Worm (Caenorhabditis elegans) whole organism, late embryonic: ENCODE measurements around the gene Y57E12AR.1.
A peak's percentile ranks its signal among the peaks of the same experiment; 100 is the strongest.

Experiments used
- F13H6.1 ChIP-seq: sonication (generic microtip); optimal IDR thresholded peaks from 2 replicates; lab custom pipeline; 2016; ENCODE audit warnings: missing genetic modification characterization, missing compliant biosample characterization
- K09A11.1 ChIP-seq: sonication (generic microtip); optimal IDR thresholded peaks from 2 replicates; lab custom pipeline; 2017; ENCODE audit warnings: antibody characterized with exemption, mild to moderate bottlenecking, missing genetic modification characterization, missing compliant biosample characterization; ENCODE audit not compliant: insufficient read depth
- T23F11.4 ChIP-seq: fragments of 200-800 bp; sonication (Bioruptor generic); optimal IDR thresholded peaks from 2 replicates; lab custom pipeline; 2018; ENCODE audit warnings: mild to moderate bottlenecking, missing genetic modification characterization, missing compliant biosample characterization
- Y22D7AL.16 ChIP-seq: sonication (generic microtip); optimal IDR thresholded peaks from 2 replicates; lab custom pipeline; 2016; ENCODE audit warnings: missing genetic modification characterization, missing compliant biosample characterization
- ahr-1 ChIP-seq: sonication (generic microtip); optimal IDR thresholded peaks from 2 replicates; lab custom pipeline; 2016; ENCODE audit warnings: missing genetic modification characterization, missing compliant biosample characterization
- ama-1 ChIP-seq: fragments of 150-350 bp; optimal IDR thresholded peaks from 2 replicates; lab custom pipeline; 2014
- ceh-14 ChIP-seq: sonication (generic microtip); optimal IDR thresholded peaks from 2 replicates; lab custom pipeline; 2016; ENCODE audit warnings: missing genotype, missing genetic modification characterization, missing compliant biosample characterization
- ceh-18 ChIP-seq: sonication (generic microtip); optimal IDR thresholded peaks from 2 replicates; lab custom pipeline; 2016; ENCODE audit warnings: missing genetic modification characterization, missing compliant biosample characterization
- ceh-19 ChIP-seq: fragments of 200-800 bp; sonication (Bioruptor generic); optimal IDR thresholded peaks from 2 replicates; lab custom pipeline; 2018; ENCODE audit warnings: mild to moderate bottlenecking, missing genetic modification characterization, missing compliant biosample characterization
- ceh-2 ChIP-seq: sonication (generic microtip); optimal IDR thresholded peaks from 2 replicates; lab custom pipeline; 2016; ENCODE audit warnings: missing genotype, missing genetic modification characterization, missing compliant biosample characterization
- ceh-22 ChIP-seq: sonication (generic microtip); optimal IDR thresholded peaks from 2 replicates; lab custom pipeline; 2017; ENCODE audit warnings: missing biosample characterization, missing genetic modification characterization
- ceh-30 ChIP-seq: fragments of 150-350 bp; optimal IDR thresholded peaks from 2 replicates; lab custom pipeline; 2014; ENCODE audit warnings: missing biosample characterization, missing genetic modification characterization
- ceh-31 ChIP-seq: sonication (generic microtip); optimal IDR thresholded peaks from 2 replicates; lab custom pipeline; 2016; ENCODE audit warnings: missing genetic modification characterization, missing compliant biosample characterization
- ceh-34 ChIP-seq: sonication (generic microtip); optimal IDR thresholded peaks from 2 replicates; lab custom pipeline; 2016; ENCODE audit warnings: mild to moderate bottlenecking, missing genetic modification characterization, missing compliant biosample characterization
- ceh-48 ChIP-seq: sonication (generic microtip); optimal IDR thresholded peaks from 2 replicates; lab custom pipeline; 2016; ENCODE audit warnings: missing genetic modification characterization, inconsistent platforms, missing compliant biosample characterization
- ceh-6 ChIP-seq: fragments of 200-800 bp; sonication (Bioruptor generic); optimal IDR thresholded peaks from 2 replicates; lab custom pipeline; 2018; ENCODE audit warnings: mild to moderate bottlenecking, missing genetic modification characterization, missing compliant biosample characterization
- ceh-9 ChIP-seq: sonication (generic microtip); optimal IDR thresholded peaks from 2 replicates; lab custom pipeline; 2016; ENCODE audit warnings: mild to moderate bottlenecking, missing genetic modification characterization, inconsistent platforms, missing compliant biosample characterization
- che-1 ChIP-seq: sonication (generic microtip); optimal IDR thresholded peaks from 2 replicates; lab custom pipeline; 2016; ENCODE audit warnings: mild to moderate bottlenecking, missing genetic modification characterization, missing compliant biosample characterization
- dmd-4 ChIP-seq: sonication (generic microtip); optimal IDR thresholded peaks from 2 replicates; lab custom pipeline; 2016; ENCODE audit warnings: borderline replicate concordance, missing genetic modification characterization, missing compliant biosample characterization
- dve-1 ChIP-seq: sonication (generic microtip); optimal IDR thresholded peaks from 2 replicates; lab custom pipeline; 2017; ENCODE audit warnings: antibody characterized with exemption, mild to moderate bottlenecking, missing genetic modification characterization, missing compliant biosample characterization
- ets-4 ChIP-seq: sonication (generic microtip); optimal IDR thresholded peaks from 2 replicates; lab custom pipeline; 2016; ENCODE audit warnings: missing genetic modification characterization, missing compliant biosample characterization
- eyg-1 ChIP-seq: sonication (generic microtip); optimal IDR thresholded peaks from 2 replicates; lab custom pipeline; 2016; ENCODE audit warnings: missing genotype, missing genetic modification characterization, missing compliant biosample characterization
- fax-1 ChIP-seq: sonication (generic microtip); optimal IDR thresholded peaks from 2 replicates; lab custom pipeline; 2016; ENCODE audit warnings: missing genotype, missing genetic modification characterization, missing compliant biosample characterization
- fkh-6 ChIP-seq: sonication (generic microtip); optimal IDR thresholded peaks from 2 replicates; lab custom pipeline; 2016; ENCODE audit warnings: missing genetic modification characterization, missing compliant biosample characterization
- gmeb-2 ChIP-seq: sonication (generic microtip); optimal IDR thresholded peaks from 2 replicates; lab custom pipeline; 2016; ENCODE audit warnings: missing genetic modification characterization, inconsistent platforms, missing compliant biosample characterization
- hlh-13 ChIP-seq: fragments of 200-800 bp; sonication (Bioruptor generic); optimal IDR thresholded peaks from 2 replicates; lab custom pipeline; 2018; ENCODE audit warnings: mild to moderate bottlenecking, missing genetic modification characterization, missing compliant biosample characterization
- hlh-15 ChIP-seq: sonication (generic microtip); optimal IDR thresholded peaks from 2 replicates; lab custom pipeline; 2016; ENCODE audit warnings: missing genetic modification characterization, missing compliant biosample characterization
- hlh-8 ChIP-seq: sonication (generic microtip); optimal IDR thresholded peaks from 2 replicates; lab custom pipeline; 2016; ENCODE audit warnings: missing genotype, missing genetic modification characterization, missing compliant biosample characterization
- lim-6 ChIP-seq: sonication (generic microtip); optimal IDR thresholded peaks from 2 replicates; lab custom pipeline; 2016; ENCODE audit warnings: missing genetic modification characterization, missing compliant biosample characterization
- lin-11 ChIP-seq: fragments of 200-800 bp; sonication (Bioruptor generic); optimal IDR thresholded peaks from 2 replicates; lab custom pipeline; 2018; ENCODE audit warnings: mild to moderate bottlenecking, missing genetic modification characterization, missing compliant biosample characterization
- madf-2 ChIP-seq: sonication (generic microtip); optimal IDR thresholded peaks from 2 replicates; lab custom pipeline; 2017; ENCODE audit warnings: missing genetic modification characterization, missing compliant biosample characterization
- mec-3 ChIP-seq: sonication (generic microtip); optimal IDR thresholded peaks from 2 replicates; lab custom pipeline; 2016; ENCODE audit warnings: borderline replicate concordance, missing genetic modification characterization, missing compliant biosample characterization
- nfya-1 ChIP-seq: sonication (generic microtip); optimal IDR thresholded peaks from 2 replicates; lab custom pipeline; 2017; ENCODE audit warnings: missing genetic modification characterization, mild to moderate bottlenecking, missing compliant biosample characterization, antibody characterized with exemption, moderate library complexity
- nhr-11 ChIP-seq: fragments of 150-350 bp; optimal IDR thresholded peaks from 2 replicates; lab custom pipeline; 2014; ENCODE audit warnings: missing biosample characterization, missing genetic modification characterization
- npax-4 ChIP-seq: sonication (generic microtip); optimal IDR thresholded peaks from 2 replicates; lab custom pipeline; 2016; ENCODE audit warnings: missing genetic modification characterization, missing compliant biosample characterization
- odd-2 ChIP-seq: sonication (generic microtip); optimal IDR thresholded peaks from 2 replicates; lab custom pipeline; 2017; ENCODE audit warnings: antibody characterized with exemption, mild to moderate bottlenecking, missing genetic modification characterization, missing compliant biosample characterization
- pag-3 ChIP-seq: sonication (generic microtip); optimal IDR thresholded peaks from 2 replicates; lab custom pipeline; 2016; ENCODE audit warnings: missing compliant biosample characterization, missing genetic modification characterization, borderline replicate concordance
- pat-9 ChIP-seq: fragments of 200-800 bp; sonication (Bioruptor generic); optimal IDR thresholded peaks from 2 replicates; lab custom pipeline; 2018; ENCODE audit warnings: mild to moderate bottlenecking, missing genetic modification characterization, moderate library complexity, missing compliant biosample characterization
- pax-1 ChIP-seq: fragments of 150-350 bp; optimal IDR thresholded peaks from 2 replicates; lab custom pipeline; 2014; ENCODE audit warnings: missing biosample characterization, missing genetic modification characterization
- pha-2 ChIP-seq: sonication (generic microtip); optimal IDR thresholded peaks from 2 replicates; lab custom pipeline; 2017; ENCODE audit warnings: mild to moderate bottlenecking, missing genetic modification characterization, missing compliant biosample characterization
- pros-1 ChIP-seq: fragments of 150-350 bp; optimal IDR thresholded peaks from 2 replicates; lab custom pipeline; 2014; ENCODE audit warnings: missing biosample characterization, missing genetic modification reagents, missing genetic modification characterization
- ref-2 ChIP-seq: sonication (generic microtip); optimal IDR thresholded peaks from 2 replicates; lab custom pipeline; 2016; ENCODE audit warnings: missing genetic modification characterization, missing compliant biosample characterization
- sdc-2 ChIP-seq: sonication (generic microtip); optimal IDR thresholded peaks from 2 replicates; lab custom pipeline; 2016; ENCODE audit warnings: missing genotype, missing genetic modification characterization, missing compliant biosample characterization
- sox-2 ChIP-seq: fragments of 200-800 bp; sonication (Bioruptor generic); IDR thresholded peaks from 2 replicates; pipeline ENCODE4 v1.3.6; 2022; ENCODE audit warnings: missing genetic modification reagents, missing genetic modification characterization, missing compliant biosample characterization
- sox-4 ChIP-seq: sonication (generic microtip); optimal IDR thresholded peaks from 2 replicates; lab custom pipeline; 2017; ENCODE audit warnings: mild to moderate bottlenecking, missing genetic modification characterization, inconsistent platforms, missing compliant biosample characterization
- syd-9 ChIP-seq: sonication (generic microtip); optimal IDR thresholded peaks from 2 replicates; lab custom pipeline; 2016; ENCODE audit warnings: mild to moderate bottlenecking, missing genetic modification characterization, moderate library complexity, missing compliant biosample characterization
- tbx-7 ChIP-seq: sonication (generic microtip); optimal IDR thresholded peaks from 2 replicates; lab custom pipeline; 2016; ENCODE audit warnings: missing genotype, missing genetic modification characterization, missing compliant biosample characterization
- ttx-3 ChIP-seq: sonication (generic microtip); optimal IDR thresholded peaks from 2 replicates; lab custom pipeline; 2016; ENCODE audit warnings: missing genetic modification reagents, missing genetic modification characterization, missing compliant biosample characterization
- unc-3 ChIP-seq, 2 experiments: fragments of 200-800 bp in 1 of 2; sonication (Bioruptor generic) in 1 of 2; sonication (generic microtip) in 1 of 2; conservative IDR thresholded peaks in 1 of 2; optimal IDR thresholded peaks in 1 of 2; 2 replicates each; pipeline versions ENCODE4 v1.3.6 to Lab custom; 2016 to 2022; ENCODE audit warnings: missing compliant biosample characterization in 2 of 2, missing genetic modification characterization in 2 of 2, missing genetic modification reagents in 1 of 2
- unc-55 ChIP-seq: sonication (generic microtip); optimal IDR thresholded peaks from 2 replicates; lab custom pipeline; 2017; ENCODE audit warnings: missing biosample characterization, missing genetic modification reagents, missing genetic modification characterization
- unc-86 ChIP-seq: sonication (generic microtip); optimal IDR thresholded peaks from 2 replicates; lab custom pipeline; 2016; ENCODE audit warnings: missing genetic modification characterization, missing compliant biosample characterization
- zip-5 ChIP-seq: sonication (generic microtip); optimal IDR thresholded peaks from 2 replicates; lab custom pipeline; 2016; ENCODE audit warnings: missing genetic modification characterization, missing compliant biosample characterization
- ztf-16 ChIP-seq: sonication (generic microtip); optimal IDR thresholded peaks from 2 replicates; lab custom pipeline; 2017; ENCODE audit warnings: missing genetic modification characterization, missing compliant biosample characterization

The Y57E12AR.1 gene

DNA sequence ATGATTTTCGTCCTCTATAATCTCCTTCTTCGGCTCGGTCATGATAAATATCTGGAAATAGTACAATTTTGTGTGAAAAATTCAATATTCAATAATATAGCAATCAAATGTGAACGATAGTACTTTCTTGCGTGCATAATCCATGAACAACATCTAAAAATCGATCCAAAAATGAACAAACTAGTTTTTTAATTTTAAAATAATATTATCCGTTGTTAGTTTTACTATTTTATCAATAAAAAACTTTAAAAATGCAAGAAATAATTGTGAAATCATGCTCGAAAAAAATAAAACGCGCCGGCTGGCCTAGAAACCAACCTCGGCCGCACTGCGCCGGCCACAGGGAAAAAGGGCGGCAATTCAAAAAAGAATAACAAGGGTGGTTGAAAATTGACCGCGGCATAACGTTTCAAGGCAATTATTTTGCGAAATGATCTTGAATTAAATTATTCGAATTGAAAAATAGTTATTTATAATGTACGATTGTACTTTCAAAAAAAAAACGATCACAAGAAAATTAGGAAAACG is 19.6 kb upstream of the Y57E12AR.1 start, which contains the start of gene mys-1 (continued):
- TF ChIP-seq ceh-31 (tag; lab: Kevin White, UChicago) (peak; percentile 89), T23F11.4 (GFP tag; lab: Kevin White, UChicago) (no peak), nfya-1 (tag; lab: Kevin White, UChicago) (no peak), pax-1 (tag; lab: Kevin White, UChicago) (no peak), dmd-4 (tag; lab: Kevin White, UChicago) (no peak), sdc-2 (no peak), mec-3 (tag; lab: Kevin White, UChicago) (peak; percentile 72), gmeb-2 (tag; lab: Kevin White, UChicago) (no peak), lim-6 (tag; lab: Kevin White, UChicago) (peak; percentile 43), pag-3 (tag; lab: Kevin White, UChicago) (no peak), lin-11 (no peak), ceh-9 (tag; lab: Kevin White, UChicago) (no peak), ets-4 (tag; lab: Kevin White, UChicago) (peak; percentile 89), ahr-1 (no peak), fax-1 (tag; lab: Kevin White, UChicago) (peak; percentile 63), sox-2 (GFP tag; lab: Robert Waterston, UW) (no peak), hlh-15 (tag; lab: Kevin White, UChicago) (no peak), ttx-3 (tag; lab: Kevin White, UChicago) (no peak), F13H6.1 (tag; lab: Kevin White, UChicago) (peak; percentile 17), pha-2 (tag; lab: Kevin White, UChicago) (peak; percentile 36), zip-5 (tag; lab: Kevin White, UChicago) (peak; percentile 77), fkh-6 (tag; lab: Kevin White, UChicago) (no peak), ceh-19 (GFP tag; lab: Kevin White, UChicago) (no peak), ztf-16 (tag; lab: Kevin White, UChicago) (peak; percentile 27), unc-3 (GFP tag; conservative IDR thresholded peaks at IDR 0.05; lab: Robert Waterston, UW) (0 out of 2 replicates have a peak, but pooled peaks have one; percentile 32), unc-3 (tag; optimal IDR thresholded peaks at IDR 0.05; lab: Kevin White, UChicago) (no peak), ceh-30 (tag; lab: Kevin White, UChicago) (no peak), ceh-18 (no peak), ceh-48 (tag; lab: Kevin White, UChicago) (no peak), hlh-8 (tag; lab: Kevin White, UChicago) (peak; percentile 78), che-1 (tag; lab: Kevin White, UChicago) (no peak), nhr-11 (tag; lab: Kevin White, UChicago) (no peak), odd-2 (tag; lab: Kevin White, UChicago) (no peak), hlh-13 (GFP tag; lab: Kevin White, UChicago) (no peak), ceh-14 (tag; lab: Kevin White, UChicago) (peak; percentile 72), ceh-34 (tag; lab: Kevin White, UChicago) (peak; percentile 58), K09A11.1 (tag; lab: Kevin White, UChicago) (no peak), ref-2 (tag; lab: Kevin White, UChicago) (peak; percentile 73), ceh-6 (GFP tag; lab: Kevin White, UChicago) (no peak), pros-1 (tag; lab: Kevin White, UChicago) (no peak), tbx-7 (tag; lab: Kevin White, UChicago) (peak; percentile 81), unc-86 (tag; lab: Kevin White, UChicago) (peak; percentile 1), Y22D7AL.16 (tag; lab: Kevin White, UChicago) (no peak), eyg-1 (tag; lab: Kevin White, UChicago) (peak; percentile 21), sox-4 (tag; lab: Kevin White, UChicago) (no peak), unc-55 (no peak), syd-9 (tag; lab: Kevin White, UChicago) (no peak), pat-9 (no peak), dve-1 (tag; lab: Kevin White, UChicago) (no peak), ceh-2 (tag; lab: Kevin White, UChicago) (peak; percentile 88), ceh-22 (tag; lab: Kevin White, UChicago) (no peak), madf-2 (tag; lab: Kevin White, UChicago) (no peak), ama-1 (no peak), npax-4 (tag; lab: Kevin White, UChicago) (no peak)
